Worm (Caenorhabditis elegans) whole organism, L4 larva: ENCODE measurements around the gene C34F6.1.

Source experiments
- D1046.2 ChIP-seq: fragments of 200-800 bp; sonication (Bioruptor generic); IDR thresholded peaks from 2 replicates; pipeline ENCODE4 v1.3.6; 2022; ENCODE audit warnings: missing genetic modification characterization, missing compliant biosample characterization
- F26F4.8 ChIP-seq: fragments of 200-800 bp; sonication (Bioruptor generic); conservative IDR thresholded peaks from 2 replicates; pipeline ENCODE4 v1.3.6; 2022; ENCODE audit warnings: missing genetic modification characterization, missing compliant biosample characterization
- T26A8.4 ChIP-seq: fragments of 200-800 bp; sonication (Bioruptor generic); IDR thresholded peaks from 2 replicates; pipeline ENCODE4 v1.3.6; 2022; ENCODE audit warnings: missing genetic modification characterization, missing compliant biosample characterization
- ZK546.5 ChIP-seq, 2 experiments: sonication (generic microtip); optimal IDR thresholded peaks; 2 replicates each; lab custom pipeline; 2017; ENCODE audit warnings: missing biosample characterization in 2 of 2, missing genetic modification characterization in 2 of 2
- aly-2 ChIP-seq: sonication (generic microtip); optimal IDR thresholded peaks from 2 replicates; lab custom pipeline; 2018; ENCODE audit warnings: missing biosample characterization, missing genetic modification characterization
- ama-1 ChIP-seq: fragments of 150-350 bp; optimal IDR thresholded peaks from 2 replicates; lab custom pipeline; 2014; ENCODE audit warnings: inconsistent platforms, mixed read lengths
- attf-4 ChIP-seq: sonication (generic microtip); optimal IDR thresholded peaks from 3 replicates; lab custom pipeline; 2017; ENCODE audit warnings: missing biosample characterization, missing genetic modification characterization
- ceh-62 ChIP-seq: sonication (generic microtip); optimal IDR thresholded peaks from 2 replicates; lab custom pipeline; 2017; ENCODE audit warnings: missing biosample characterization, missing genetic modification characterization
- ceh-82 ChIP-seq: sonication (generic microtip); optimal IDR thresholded peaks from 2 replicates; lab custom pipeline; 2017; ENCODE audit warnings: missing biosample characterization, missing genetic modification characterization
- ctbp-1 ChIP-seq: fragments of 200-800 bp; sonication (Bioruptor generic); IDR thresholded peaks from 2 replicates; pipeline ENCODE4 v1.3.6; 2022; ENCODE audit warnings: missing genetic modification reagents, missing genetic modification characterization, missing compliant biosample characterization
- daf-12 ChIP-seq: fragments of 150-350 bp; optimal IDR thresholded peaks from 2 replicates; lab custom pipeline; 2014; ENCODE audit warnings: missing biosample characterization, missing genetic modification reagents, missing genetic modification characterization
- daf-16 ChIP-seq, 3 experiments: sonication (generic microtip); optimal IDR thresholded peaks; 2 replicates each; lab custom pipeline; 2016 to 2017; ENCODE audit warnings: missing genetic modification characterization in 3 of 3, missing genetic modification reagents in 3 of 3, mild to moderate bottlenecking in 2 of 3, missing compliant biosample characterization in 2 of 3, missing biosample characterization in 1 of 3, moderate library complexity in 1 of 3
- daf-19 ChIP-seq: fragments of 200-800 bp; sonication (Bioruptor generic); conservative IDR thresholded peaks from 2 replicates; pipeline ENCODE4 v1.3.6; 2022; ENCODE audit warnings: missing genetic modification characterization, missing compliant biosample characterization
- daf-8 ChIP-seq: fragments of 200-800 bp; sonication (Bioruptor generic); IDR thresholded peaks from 2 replicates; pipeline ENCODE4 v1.3.6; 2022; ENCODE audit warnings: missing genetic modification characterization, missing compliant biosample characterization
- dmd-6 ChIP-seq: fragments of 200-800 bp; sonication (Bioruptor generic); IDR thresholded peaks from 2 replicates; pipeline ENCODE4 v1.3.6; 2022; ENCODE audit warnings: missing genetic modification reagents, missing genetic modification characterization, missing compliant biosample characterization
- dmd-8 ChIP-seq: fragments of 200-800 bp; sonication (Bioruptor generic); IDR thresholded peaks from 2 replicates; pipeline ENCODE4 v1.3.6; 2022; ENCODE audit warnings: missing genetic modification characterization, missing compliant biosample characterization
- dpl-1 ChIP-seq: fragments of 150-350 bp; optimal IDR thresholded peaks from 2 replicates; lab custom pipeline; 2014; ENCODE audit warnings: missing biosample characterization, missing genetic modification reagents, missing genetic modification characterization
- egl-27 ChIP-seq: sonication (generic microtip); optimal IDR thresholded peaks from 3 replicates; lab custom pipeline; 2017; ENCODE audit warnings: missing biosample characterization, missing genetic modification reagents, missing genetic modification characterization
- fkh-10 ChIP-seq: fragments of 150-350 bp; optimal IDR thresholded peaks from 2 replicates; lab custom pipeline; 2014; ENCODE audit warnings: missing biosample characterization, missing genetic modification reagents, missing genetic modification characterization
- hif-1 ChIP-seq, 2 experiments: sonication (generic microtip); optimal IDR thresholded peaks; 2 replicates each; lab custom pipeline; 2016 to 2017; ENCODE audit warnings: missing compliant biosample characterization in 2 of 2, missing genetic modification characterization in 2 of 2, missing genetic modification reagents in 2 of 2, missing genotype in 2 of 2, mild to moderate bottlenecking in 1 of 2
- lin-13 ChIP-seq: fragments of 150-350 bp; optimal IDR thresholded peaks from 2 replicates; lab custom pipeline; 2014; ENCODE audit warnings: missing biosample characterization, missing genetic modification reagents, missing genetic modification characterization
- lin-29 ChIP-seq: fragments of 200-800 bp; sonication (Bioruptor generic); IDR thresholded peaks from 2 replicates; pipeline ENCODE4 v1.3.6; 2022; ENCODE audit warnings: missing genetic modification reagents, missing genetic modification characterization, missing compliant biosample characterization
- mep-1 ChIP-seq: fragments of 150-350 bp; sonication (generic microtip); optimal IDR thresholded peaks from 3 replicates; lab custom pipeline; 2014; ENCODE audit warnings: missing biosample characterization, missing genetic modification characterization
- mes-2 ChIP-seq: sonication (generic microtip); optimal IDR thresholded peaks from 2 replicates; lab custom pipeline; 2016; ENCODE audit warnings: missing genotype, mild to moderate bottlenecking, missing genetic modification characterization, missing compliant biosample characterization; ENCODE audit not compliant: poor library complexity, severe bottlenecking
- nhr-10 ChIP-seq: fragments of 150-350 bp; optimal IDR thresholded peaks from 2 replicates; lab custom pipeline; 2014; ENCODE audit warnings: missing biosample characterization, missing genetic modification characterization
- nhr-102 ChIP-seq: sonication (generic microtip); optimal IDR thresholded peaks from 2 replicates; lab custom pipeline; 2016; ENCODE audit warnings: mild to moderate bottlenecking, missing genetic modification characterization, moderate library complexity, missing compliant biosample characterization
- nhr-111 ChIP-seq: fragments of 200-800 bp; sonication (Bioruptor generic); optimal IDR thresholded peaks from 2 replicates; lab custom pipeline; 2018; ENCODE audit warnings: mild to moderate bottlenecking, missing genetic modification characterization, missing compliant biosample characterization
- nhr-237 ChIP-seq: sonication (generic microtip); optimal IDR thresholded peaks from 2 replicates; lab custom pipeline; 2017; ENCODE audit warnings: missing biosample characterization, missing genetic modification characterization
- nhr-42 ChIP-seq: fragments of 200-800 bp; sonication (Bioruptor generic); IDR thresholded peaks from 2 replicates; pipeline ENCODE4 v1.3.6; 2022; ENCODE audit warnings: missing genetic modification characterization, missing compliant biosample characterization
- nhr-48 ChIP-seq: sonication (generic microtip); optimal IDR thresholded peaks from 2 replicates; lab custom pipeline; 2016; ENCODE audit warnings: mild to moderate bottlenecking, missing genetic modification characterization, missing compliant biosample characterization
- pha-4 ChIP-seq, 2 experiments: fragments of 150-350 bp in 1 of 2; fragments of 200-800 bp in 1 of 2; sonication (Bioruptor generic) in 1 of 2; IDR thresholded peaks in 1 of 2; optimal IDR thresholded peaks in 1 of 2; 2 replicates each; pipeline versions ENCODE4 v1.3.6 to Lab custom; 2014 to 2022; ENCODE audit warnings: missing genetic modification characterization in 2 of 2, missing genetic modification reagents in 2 of 2, missing biosample characterization in 1 of 2, missing compliant biosample characterization in 1 of 2
- pqm-1 ChIP-seq: sonication (generic microtip); optimal IDR thresholded peaks from 2 replicates; lab custom pipeline; 2017; ENCODE audit warnings: missing biosample characterization, missing genetic modification characterization
- rbr-2 ChIP-seq: sonication (generic microtip); optimal IDR thresholded peaks from 2 replicates; lab custom pipeline; 2016; ENCODE audit warnings: missing genotype, missing genetic modification characterization, missing compliant biosample characterization
- sdz-12 ChIP-seq: fragments of 200-800 bp; sonication (Bioruptor generic); optimal IDR thresholded peaks from 2 replicates; lab custom pipeline; 2018; ENCODE audit warnings: mild to moderate bottlenecking, missing genetic modification characterization, missing compliant biosample characterization
- snpc-1.2 ChIP-seq: fragments of 200-800 bp; sonication (Bioruptor generic); IDR thresholded peaks from 2 replicates; pipeline ENCODE4 v1.3.6; 2022; ENCODE audit warnings: missing genetic modification reagents, missing genetic modification characterization, missing compliant biosample characterization
- spr-1 ChIP-seq: sonication (generic microtip); optimal IDR thresholded peaks from 2 replicates; lab custom pipeline; 2016; ENCODE audit warnings: mild to moderate bottlenecking, missing genetic modification characterization, missing compliant biosample characterization
- unc-39 ChIP-seq: sonication (generic microtip); optimal IDR thresholded peaks from 2 replicates; lab custom pipeline; 2017; ENCODE audit warnings: missing biosample characterization, missing genetic modification characterization
- zip-2 ChIP-seq: fragments of 150-350 bp; optimal IDR thresholded peaks from 2 replicates; lab custom pipeline; 2014; ENCODE audit warnings: missing biosample characterization, missing genetic modification characterization
- ztf-7 ChIP-seq: fragments of 150-350 bp; optimal IDR thresholded peaks from 2 replicates; lab custom pipeline; 2014; ENCODE audit warnings: missing biosample characterization, missing genetic modification characterization

The C34F6.1 gene

ce11 chrX:11162778-11163584 lies 33.7 kb downstream of the C34F6.1 start (continued):
- TF ChIP-seq daf-16 (GFP tag; optimal IDR thresholded peaks at IDR 0.05; lab: Kevin White, UChicago) (peak in 1 of 2 experiments; percentile 67), daf-16 (tag; optimal IDR thresholded peaks at IDR 0.05; lab: Kevin White, UChicago) (no peak), nhr-102 (tag; lab: Kevin White, UChicago) (no peak), T26A8.4 (no peak; the same call in 1 of the 2 replicates), dpl-1 (GFP tag; lab: Kevin White, UChicago) (no peak), rbr-2 (peak; percentile 15), nhr-10 (tag; lab: Kevin White, UChicago) (no peak), attf-4 (tag; lab: Kevin White, UChicago) (no peak), ztf-7 (tag; lab: Kevin White, UChicago) (no peak), unc-39 (no peak), daf-19 (no peak), ctbp-1 (GFP tag; lab: Robert Waterston, UW) (peak; percentile 56; the same call in 1 of the 2 replicates), mep-1 (tag; lab: Kevin White, UChicago) (no peak), daf-8 (GFP tag; lab: Robert Waterston, UW) (no peak), pqm-1 (tag; lab: Kevin White, UChicago) (no peak), lin-13 (GFP tag; lab: Kevin White, UChicago) (no peak), mes-2 (no peak), nhr-42 (GFP tag; lab: Robert Waterston, UW) (no peak), lin-29 (no peak), aly-2 (tag; lab: Kevin White, UChicago) (no peak), F26F4.8 (GFP tag; lab: Robert Waterston, UW) (peak; percentile 67), snpc-1.2 (GFP tag; lab: Robert Waterston, UW) (no peak; the same call in none of the 2 replicates), zip-2 (tag; lab: Kevin White, UChicago) (no peak), sdz-12 (GFP tag; lab: Kevin White, UChicago) (no peak), nhr-237 (no peak), hif-1 (tag; optimal IDR thresholded peaks at IDR 0.05; lab: Kevin White, UChicago) (no peak), ZK546.5 (tag; optimal IDR thresholded peaks at IDR 0.05; lab: Kevin White, UChicago) (no peak), fkh-10 (no peak), nhr-111 (GFP tag; lab: Kevin White, UChicago) (no peak), daf-12 (tag; lab: Kevin White, UChicago) (no peak), egl-27 (tag; lab: Kevin White, UChicago) (no peak), dmd-6 (GFP tag; lab: Robert Waterston, UW) (peak; percentile 35; the same call in 1 of the 2 replicates), D1046.2 (GFP tag; lab: Robert Waterston, UW) (no peak), ceh-62 (no peak), ama-1 (lab: Kevin White, UChicago) (no peak), nhr-48 (tag; lab: Kevin White, UChicago) (peak; percentile 30), ceh-82 (tag; lab: Kevin White, UChicago) (no peak), dmd-8 (no peak; the same call in 1 of the 2 replicates), pha-4 (GFP tag; IDR thresholded peaks at IDR 0.05; lab: Robert Waterston, UW) (peak; percentile 41; the same call in 1 of the 2 replicates), pha-4 (tag; optimal IDR thresholded peaks at IDR 0.05; lab: Kevin White, UChicago) (no peak)

- TF ChIP-seq dmd-8 (no peak), spr-1 (tag; lab: Kevin White, UChicago) (no peak)
- TF ChIP-seq, all 104 proteins: peak for 0
Measured at ce11 chrX:11160537-11160936, 36.1 kb downstream of the C34F6.1 start, which contains the start of gene C05C9.1. TSS of gene C05C9.1 (plus strand) at chrX:11160837.
